Worm (Caenorhabditis elegans) whole organism, L4/young adult: ENCODE data around the gene F11C1.7.

Experiments
- W03F9.2 ChIP-seq: fragments of 150-350 bp; optimal IDR thresholded peaks from 2 replicates; lab custom pipeline; 2014; ENCODE audit warnings: missing biosample characterization, missing genetic modification characterization
- dao-5 ChIP-seq: sonication (generic microtip); optimal IDR thresholded peaks from 2 replicates; lab custom pipeline; 2016; ENCODE audit warnings: missing genotype, missing genetic modification characterization, moderate library complexity, missing compliant biosample characterization
- him-1 ChIP-seq: sonication (generic microtip); optimal IDR thresholded peaks from 2 replicates; lab custom pipeline; 2016; ENCODE audit warnings: missing genotype, missing genetic modification reagents, missing genetic modification characterization, missing compliant biosample characterization

F11C1.7 gene

DNA sequence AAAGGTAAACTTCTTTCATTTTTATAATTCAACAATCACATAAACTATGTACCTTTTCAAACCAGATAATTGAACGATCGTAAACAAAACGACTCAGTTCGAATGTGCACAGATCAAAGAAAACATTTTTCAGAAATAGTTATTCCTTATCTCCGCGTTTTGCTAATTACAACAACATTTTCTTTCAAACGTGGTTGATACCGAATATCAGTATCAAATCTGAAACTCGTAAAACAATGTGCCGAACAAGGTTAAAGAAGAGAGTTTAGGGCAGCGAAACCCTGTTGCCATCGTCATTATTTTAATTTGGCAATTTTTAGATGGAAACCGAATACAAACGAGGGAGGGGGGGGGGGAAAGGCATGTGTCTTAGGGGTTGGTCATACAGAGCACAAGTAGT lies 7.8 kb upstream of the F11C1.7 start, which contains the start of gene scav-4:
Gene scav-4 (plus strand): TSS at position 383 of the 400 bp plus-strand sequence.
- TF ChIP-seq him-1 (tag; lab: Kevin White, UChicago), result no peak
- TF ChIP-seq W03F9.2 (tag; lab: Kevin White, UChicago), result no peak

DNA sequence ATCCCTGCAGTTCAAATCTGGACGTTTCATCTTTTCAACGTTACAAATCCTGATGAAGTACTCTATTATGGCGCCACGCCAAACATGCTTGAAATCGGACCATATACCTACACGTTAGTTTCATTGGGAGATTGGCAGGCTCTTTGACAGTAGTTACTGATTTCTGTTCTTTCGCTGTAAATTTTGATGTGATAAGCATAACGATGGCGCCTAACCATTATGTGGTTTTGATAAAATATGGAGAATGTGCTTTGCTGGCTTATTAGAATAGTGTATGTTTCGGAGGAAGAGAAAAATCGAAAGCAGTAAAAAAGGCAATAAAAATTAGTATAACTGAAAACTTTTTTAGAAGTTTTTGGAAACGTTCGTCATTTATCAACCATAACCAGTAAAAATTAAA lies 6.4 kb upstream of the F11C1.7 start:
- TF ChIP-seq him-1 (tag; lab: Kevin White, UChicago), result no peak
- TF ChIP-seq W03F9.2 (tag; lab: Kevin White, UChicago), result no peak
- TF ChIP-seq dao-5 (tag; lab: Kevin White, UChicago), result no peak

DNA sequence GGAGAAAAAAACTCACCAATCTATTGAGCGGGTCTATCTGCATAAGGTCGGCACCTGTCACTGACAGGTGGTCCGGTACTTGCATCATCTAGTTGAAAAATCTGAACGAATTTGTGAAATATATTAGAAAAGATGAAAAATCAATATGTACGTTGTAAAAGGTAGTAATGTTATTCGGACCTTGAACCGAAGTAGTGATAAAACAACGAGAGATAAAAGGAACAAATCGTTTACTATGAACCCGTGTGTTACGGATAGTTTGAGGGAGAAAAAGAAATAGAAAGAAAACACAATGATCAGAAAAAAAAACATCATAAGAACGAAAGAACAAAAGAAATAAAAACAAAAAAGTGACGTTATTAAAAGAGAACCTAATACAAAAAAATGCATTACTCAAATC lies 2.0 kb upstream of the F11C1.7 start, which contains the start of gene mff-1:
Gene mff-1 (minus strand): TSS at position 101 of the 400 bp plus-strand sequence.
- no peak for TF ChIP-seq dao-5 (tag; lab: Kevin White, UChicago)
- TF ChIP-seq him-1 (tag; lab: Kevin White, UChicago), result no peak
- no peak for TF ChIP-seq W03F9.2 (tag; lab: Kevin White, UChicago)

DNA sequence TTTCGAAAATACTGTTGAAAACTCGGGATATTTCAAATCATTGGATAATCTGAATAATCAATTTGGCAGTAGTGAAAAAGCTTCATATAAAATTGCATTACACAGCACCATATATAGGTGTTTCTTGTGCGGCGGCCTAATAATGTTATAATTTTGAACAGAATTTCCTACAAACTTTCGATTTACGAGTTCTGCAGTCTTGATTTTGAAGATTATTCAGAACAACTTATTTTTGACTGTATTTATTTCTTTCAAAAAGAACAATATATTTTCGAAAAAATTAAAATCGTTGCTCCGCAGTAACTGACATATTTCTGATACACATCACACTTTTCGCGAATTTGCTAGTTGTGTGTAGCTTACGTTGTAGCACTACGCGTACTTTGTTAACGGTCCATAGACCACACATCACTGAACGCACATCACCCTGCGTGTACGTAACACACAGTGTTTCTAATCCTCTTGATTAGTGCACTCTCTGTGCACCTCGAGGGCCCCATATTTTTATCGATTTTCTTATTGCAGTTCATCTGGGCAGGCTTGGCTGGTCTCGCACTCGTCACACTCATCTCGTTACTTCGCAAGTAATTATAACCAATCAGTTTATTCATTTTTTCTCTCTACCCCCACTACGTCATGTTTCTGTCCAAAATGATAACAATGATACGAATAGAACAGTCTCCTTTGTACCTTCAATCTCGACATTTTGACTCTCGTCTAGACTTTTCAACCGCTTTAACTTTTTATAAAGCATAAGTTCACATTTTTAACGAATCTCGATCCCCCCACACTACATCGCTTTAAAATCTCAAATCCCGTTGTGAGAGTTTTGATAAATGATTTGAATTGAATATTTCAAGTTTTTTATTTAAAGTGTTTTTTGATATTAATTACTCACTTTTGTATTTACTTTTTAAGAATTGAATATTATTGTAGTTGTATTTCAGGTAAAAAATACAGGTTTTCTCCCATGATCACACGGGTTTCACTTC lies 1.7 kb downstream of the F11C1.7 start, which contains the start of the genes F11C1.1 and vwa-8:
Gene F11C1.1 (minus strand): TSS at position 51 of the 992 bp plus-strand sequence.
Gene vwa-8 (plus strand): TSS at position 942 of the 992 bp plus-strand sequence.
- TF ChIP-seq dao-5 (tag; lab: Kevin White, UChicago), result no peak

DNA sequence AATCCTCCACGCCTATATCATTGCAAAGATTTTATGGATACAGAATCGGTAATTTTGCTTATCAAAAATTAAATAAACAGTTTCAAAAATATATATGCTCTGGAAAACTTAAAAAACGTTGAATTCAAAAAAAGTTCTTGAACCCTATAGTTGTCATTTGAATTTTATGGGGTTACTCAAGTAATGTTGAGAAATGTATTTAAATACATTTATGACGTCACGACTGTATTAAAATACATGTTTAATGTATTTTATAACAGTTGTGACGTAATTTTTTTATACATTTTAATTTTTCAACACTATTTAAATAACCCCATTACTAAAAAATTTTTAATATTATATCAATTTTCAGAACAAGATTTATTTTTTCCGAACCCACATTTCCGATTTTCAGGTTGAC lies 7.0 kb downstream of the F11C1.7 start:
- TF ChIP-seq him-1 (tag; lab: Kevin White, UChicago) (no peak), dao-5 (tag; lab: Kevin White, UChicago) (no peak), W03F9.2 (tag; lab: Kevin White, UChicago) (no peak)

DNA sequence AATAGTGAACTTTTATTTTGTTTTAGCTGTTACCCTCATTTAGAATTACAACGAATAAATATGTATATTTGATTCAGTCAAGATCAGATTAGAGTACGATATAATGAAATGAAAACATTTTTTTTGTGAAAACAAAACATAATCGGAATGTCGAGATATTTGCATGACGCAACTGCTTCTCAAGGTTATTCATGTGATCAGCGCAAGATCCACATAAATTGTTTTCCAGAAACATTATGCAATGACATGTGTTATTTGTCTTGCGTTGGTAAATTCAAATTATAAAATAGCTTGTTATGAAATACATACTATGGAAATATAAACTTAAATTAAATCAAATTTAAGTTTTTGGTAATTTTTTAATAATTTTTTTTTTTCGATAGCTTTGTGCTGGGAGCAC lies 10.4 kb downstream of the F11C1.7 start:
- TF ChIP-seq W03F9.2 (tag; lab: Kevin White, UChicago) (no peak), him-1 (tag; lab: Kevin White, UChicago) (no peak), dao-5 (tag; lab: Kevin White, UChicago) (no peak)

DNA sequence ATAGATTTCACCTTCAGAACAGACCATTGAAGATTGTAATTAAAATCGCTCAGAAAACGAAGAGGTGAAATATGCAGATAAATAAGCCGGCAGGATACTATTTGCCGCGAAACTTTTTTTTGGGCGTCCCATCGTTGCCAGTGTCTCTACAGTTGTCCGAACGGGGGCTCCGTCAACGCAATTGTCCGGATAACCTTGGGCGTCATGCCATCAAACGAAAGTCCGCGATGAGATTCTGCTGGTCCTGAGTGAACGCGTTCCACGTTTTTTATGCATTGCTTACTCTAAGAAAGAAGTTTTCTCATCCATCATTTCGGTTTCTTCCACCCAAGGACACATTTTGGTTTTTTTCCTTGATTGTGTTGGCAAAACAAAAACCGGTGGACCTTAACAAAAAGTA lies 11.7 kb downstream of the F11C1.7 start:
- TF ChIP-seq him-1 (tag; lab: Kevin White, UChicago) (no peak), W03F9.2 (tag; lab: Kevin White, UChicago) (no peak), dao-5 (tag; lab: Kevin White, UChicago) (no peak)

DNA sequence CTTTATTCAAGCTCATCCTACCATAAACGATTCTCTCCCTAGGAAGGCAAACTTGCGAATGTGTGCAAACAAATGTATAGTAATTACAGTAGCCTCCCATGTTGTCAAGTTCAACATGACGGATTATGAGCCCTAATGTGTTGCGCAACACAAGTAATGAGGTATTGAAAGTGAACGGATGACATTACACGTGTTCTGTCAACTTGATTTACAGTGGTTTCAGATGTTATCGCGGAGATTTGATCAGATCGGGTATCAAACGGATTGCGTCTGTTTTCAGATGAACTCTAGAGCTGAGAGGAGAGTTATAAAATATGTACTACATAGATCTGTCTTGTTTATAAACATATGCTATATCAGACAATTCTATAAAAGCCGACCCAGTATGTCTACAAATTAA lies 13.2 kb downstream of the F11C1.7 start:
- TF ChIP-seq W03F9.2 (tag; lab: Kevin White, UChicago), result no peak
- TF ChIP-seq him-1 (tag; lab: Kevin White, UChicago), result no peak
- no peak for TF ChIP-seq dao-5 (tag; lab: Kevin White, UChicago)

DNA sequence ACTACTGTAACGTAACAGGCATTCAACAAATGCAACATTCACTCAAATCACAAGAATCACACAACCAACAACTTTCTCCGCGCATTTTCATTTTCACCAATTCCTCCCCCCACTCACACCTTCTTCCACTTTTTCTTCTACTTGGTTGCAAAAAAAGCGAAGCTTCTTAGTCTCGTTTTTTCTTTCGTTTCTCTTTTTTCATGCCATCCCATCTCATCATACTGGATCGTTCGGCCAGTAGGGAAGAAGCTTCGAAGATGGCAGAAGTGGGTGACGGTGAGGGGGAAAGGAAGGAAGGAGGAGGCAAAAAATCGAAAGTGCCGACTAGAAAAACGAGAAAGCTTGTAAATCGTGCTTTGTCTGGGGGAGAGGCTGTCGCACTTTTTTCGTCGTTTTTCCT lies 13.9 kb downstream of the F11C1.7 start:
- no peak for TF ChIP-seq dao-5 (tag; lab: Kevin White, UChicago)
- no peak for TF ChIP-seq W03F9.2 (tag; lab: Kevin White, UChicago)
- TF ChIP-seq him-1 (tag; lab: Kevin White, UChicago), result no peak

DNA sequence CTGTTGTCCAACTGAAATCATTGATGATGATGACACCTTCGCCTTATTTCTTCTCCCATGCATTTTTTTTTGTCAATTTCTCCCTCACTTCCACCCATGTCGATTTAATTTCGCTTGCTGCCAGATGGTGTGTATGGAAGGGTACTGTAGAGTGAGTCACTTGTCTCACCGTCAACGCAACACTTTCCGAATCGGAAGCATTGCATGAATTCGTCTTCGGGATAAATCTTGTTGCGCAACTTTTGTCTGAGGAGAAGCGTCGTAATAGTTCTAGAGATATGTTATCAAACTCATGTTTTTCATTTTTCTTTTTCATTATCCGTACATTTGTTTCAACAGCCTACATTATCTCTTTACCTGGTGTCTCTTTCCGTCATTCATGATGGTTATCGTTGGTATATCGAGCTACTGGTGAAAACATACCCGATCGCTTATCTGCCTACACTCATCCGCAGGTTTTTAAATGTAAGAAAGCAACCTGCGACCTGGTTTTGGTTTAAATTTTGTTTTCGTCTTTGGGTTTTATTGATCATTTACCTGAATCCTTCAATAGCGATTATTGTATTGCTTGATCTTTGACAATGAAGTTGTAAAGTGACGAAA lies 15.4 kb downstream of the F11C1.7 start:
- TF ChIP-seq him-1 (tag; lab: Kevin White, UChicago), result no peak
- TF ChIP-seq dao-5 (tag; lab: Kevin White, UChicago), result no peak
- TF ChIP-seq W03F9.2 (tag; lab: Kevin White, UChicago), result no peak

DNA sequence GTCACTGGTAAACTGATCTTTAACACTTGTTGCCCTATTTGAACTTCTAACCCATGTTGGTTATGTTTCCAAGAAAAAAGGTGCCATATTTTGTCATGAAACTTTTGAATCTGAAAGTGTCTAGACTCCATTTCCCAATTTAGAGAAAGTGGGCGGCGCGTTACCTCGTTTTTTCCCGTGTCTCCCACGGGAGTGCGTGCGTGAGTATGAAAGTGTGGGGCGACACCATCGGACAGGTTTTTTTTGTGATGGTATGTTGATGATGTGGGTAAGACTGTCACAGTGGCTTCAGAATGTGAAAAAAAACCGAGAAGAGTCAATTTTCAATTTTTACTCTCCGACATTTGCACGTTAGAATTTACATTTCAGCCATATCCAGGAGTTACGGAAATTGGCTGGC lies 16.6 kb downstream of the F11C1.7 start:
- no peak for TF ChIP-seq him-1 (tag; lab: Kevin White, UChicago)
- TF ChIP-seq W03F9.2 (tag; lab: Kevin White, UChicago), result no peak
- TF ChIP-seq dao-5 (tag; lab: Kevin White, UChicago), result no peak

DNA sequence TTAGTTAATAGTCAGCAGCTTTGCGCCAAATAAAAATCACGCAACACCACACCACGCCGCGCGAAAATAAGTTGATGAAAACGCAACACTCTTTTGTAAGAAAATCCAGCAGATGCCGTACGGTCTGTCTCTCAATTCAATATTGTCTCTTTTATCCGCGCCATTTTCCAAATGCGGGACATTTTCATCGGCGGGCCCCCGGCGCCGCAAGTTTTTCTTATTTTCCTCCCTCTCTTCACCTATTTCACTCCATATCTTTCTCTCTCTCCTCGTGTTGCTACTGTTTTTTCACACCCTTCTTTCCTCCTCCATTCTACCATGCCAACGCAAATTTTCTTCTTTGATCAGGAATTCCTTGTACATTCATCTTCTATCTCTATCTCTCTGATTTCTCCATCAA lies 17.2 kb downstream of the F11C1.7 start:
- TF ChIP-seq him-1 (tag; lab: Kevin White, UChicago) (no peak), W03F9.2 (tag; lab: Kevin White, UChicago) (no peak), dao-5 (tag; lab: Kevin White, UChicago) (no peak)

DNA sequence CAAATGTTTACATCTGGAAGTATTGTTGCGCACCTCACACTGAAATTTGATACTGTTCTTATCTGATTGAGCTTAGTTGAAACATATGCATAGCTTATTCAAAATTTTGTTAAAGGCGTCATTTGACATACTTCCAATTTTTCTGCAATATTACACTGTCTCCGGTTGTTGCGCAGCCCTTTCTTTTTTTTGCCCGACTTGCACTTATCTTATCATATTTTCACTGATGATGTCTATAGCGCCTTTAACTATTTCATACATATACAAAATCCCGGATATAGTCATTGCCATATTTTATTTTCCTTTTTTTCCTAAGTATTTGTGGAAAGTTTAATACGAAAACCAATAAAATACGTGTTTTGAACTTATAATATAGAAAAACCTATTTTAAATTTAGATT lies 17.6 kb downstream of the F11C1.7 start:
- no peak for TF ChIP-seq him-1 (tag; lab: Kevin White, UChicago)
- TF ChIP-seq dao-5 (tag; lab: Kevin White, UChicago), result no peak
- no peak for TF ChIP-seq W03F9.2 (tag; lab: Kevin White, UChicago)
